Worm (Caenorhabditis elegans): ENCODE measurements around the gene ZK662.6.

ce11 chrX:15742310-15742709 is 23.9 kb downstream of the ZK662.6 start, which contains the start of gene nhr-255:
- TF ChIP-seq hlh-1 (tag; optimal IDR thresholded peaks at IDR 0.05) = no peak
- TF ChIP-seq unc-62 (GFP tag; optimal IDR thresholded peaks at IDR 0.05) = no peak
- TF ChIP-seq mab-5 (tag; optimal IDR thresholded peaks at IDR 0.05) = no peak
- TF ChIP-seq nhr-76 (tag; optimal IDR thresholded peaks at IDR 0.05) = no peak
- TF ChIP-seq unc-120 (tag; optimal IDR thresholded peaks at IDR 0.05; ENCODE audit: poor library complexity, severe bottlenecking) = no peak
- TF ChIP-seq tbx-8 (GFP tag; optimal IDR thresholded peaks at IDR 0.05) = no peak
- no peak for TF ChIP-seq blmp-1 (tag; optimal IDR thresholded peaks at IDR 0.05)
- TF ChIP-seq snpc-4 (tag; optimal IDR thresholded peaks at IDR 0.05) = no peak
- TF ChIP-seq nhr-12 (tag; optimal IDR thresholded peaks at IDR 0.05) = no peak
- TF ChIP-seq elt-3 (tag; optimal IDR thresholded peaks at IDR 0.05) = no peak
- peak; percentile 86 for TF ChIP-seq ces-1 (GFP tag; optimal IDR thresholded peaks at IDR 0.05)
- TF ChIP-seq pha-4 (tag; optimal IDR thresholded peaks at IDR 0.05) = no peak
- no peak for TF ChIP-seq ztf-11 (tag; optimal IDR thresholded peaks at IDR 0.05)

Measured in whole organism, mixed stage, embryonic.